Fruit fly (Drosophila melanogaster) whole organism, wandering third instar larva: Measurements from ENCODE around the gene CG7519.

Source experiments
- Abd-B ChIP-seq: fragments of >200 bp; optimal IDR thresholded peaks from 2 replicates; lab custom pipeline; 2017; ENCODE audit warnings: missing biosample characterization, missing genetic modification characterization
- CG9705 ChIP-seq: fragments of 200-800 bp; sonication (Bioruptor generic); optimal IDR thresholded peaks from 2 replicates; lab custom pipeline; 2018; ENCODE audit warnings: missing biosample characterization, mild to moderate bottlenecking, missing genetic modification characterization
- CrebA ChIP-seq: fragments of 200-800 bp; sonication (Bioruptor generic); optimal IDR thresholded peaks from 2 replicates; lab custom pipeline; 2016; ENCODE audit warnings: missing biosample characterization, mild to moderate bottlenecking, missing genetic modification characterization, borderline replicate concordance
- Dfd ChIP-seq: fragments of >200 bp; optimal IDR thresholded peaks from 2 replicates; lab custom pipeline; 2017; ENCODE audit warnings: missing biosample characterization, missing genetic modification characterization
- Dif ChIP-seq: fragments of 200-275, 200-300 bp; sonication (Bioruptor generic); optimal IDR thresholded peaks from 2 replicates; lab custom pipeline; 2018; ENCODE audit warnings: missing biosample characterization, missing genetic modification characterization; ENCODE audit not compliant: partially characterized antibody
- GATAd ChIP-seq: sonication (Bioruptor generic); optimal IDR thresholded peaks from 2 replicates; lab custom pipeline; 2016; ENCODE audit warnings: missing biosample characterization, missing genetic modification characterization
- HLH106 ChIP-seq: fragments of 200-800 bp; optimal IDR thresholded peaks from 3 replicates; lab custom pipeline; 2019; ENCODE audit warnings: missing biosample characterization, mild to moderate bottlenecking, missing genetic modification characterization, moderate library complexity
- Hnf4 ChIP-seq: fragments of 200-800 bp; sonication (Bioruptor generic); optimal IDR thresholded peaks from 2 replicates; lab custom pipeline; 2016; ENCODE audit warnings: missing biosample characterization, mild to moderate bottlenecking, missing genetic modification characterization
- Hr78 ChIP-seq: fragments of >200 bp; optimal IDR thresholded peaks from 2 replicates; lab custom pipeline; 2017; ENCODE audit warnings: missing biosample characterization, missing genetic modification characterization
- Hr83 ChIP-seq: fragments of 200-300 bp; sonication (Bioruptor generic); optimal IDR thresholded peaks from 2 replicates; lab custom pipeline; 2016; ENCODE audit warnings: missing biosample characterization, mild to moderate bottlenecking, missing genetic modification characterization, moderate library complexity; ENCODE audit not compliant: poor library complexity, severe bottlenecking
- Jra ChIP-seq: sonication (Bioruptor generic); optimal IDR thresholded peaks from 2 replicates; lab custom pipeline; 2016; ENCODE audit warnings: missing biosample characterization, missing genetic modification characterization
- Mio ChIP-seq: sonication (Bioruptor generic); optimal IDR thresholded peaks from 2 replicates; lab custom pipeline; 2016; ENCODE audit warnings: missing biosample characterization, missing genetic modification characterization
- Myc ChIP-seq: fragments of >200 bp; optimal IDR thresholded peaks from 2 replicates; lab custom pipeline; 2017
- N ChIP-seq: fragments of >200 bp; optimal IDR thresholded peaks from 2 replicates; lab custom pipeline; 2018; ENCODE audit warnings: missing biosample characterization, missing external identifiers, missing genetic modification characterization
- OdsH ChIP-seq: fragments of 200-800 bp; sonication (Bioruptor generic); optimal IDR thresholded peaks from 2 replicates; lab custom pipeline; 2016; ENCODE audit warnings: missing biosample characterization, mild to moderate bottlenecking, missing genetic modification characterization
- Rel ChIP-seq, 2 experiments: fragments of 200-800 bp; sonication (Bioruptor generic) in 1 of 2; optimal IDR thresholded peaks; 2 replicates in 1 of 2; 3 replicates in 1 of 2; lab custom pipeline; 2016 to 2019; ENCODE audit warnings: mild to moderate bottlenecking in 2 of 2, missing biosample characterization in 2 of 2, missing genetic modification characterization in 2 of 2, moderate library complexity in 1 of 2
- Sp1 ChIP-seq: fragments of 200-800 bp; sonication (Bioruptor generic); optimal IDR thresholded peaks from 3 replicates; lab custom pipeline; 2019; ENCODE audit warnings: missing biosample characterization, mild to moderate bottlenecking, missing genetic modification characterization, moderate library complexity
- Vsx2 ChIP-seq: fragments of 200-300, 225-300 bp; sonication (Bioruptor generic); optimal IDR thresholded peaks from 2 replicates; lab custom pipeline; 2018; ENCODE audit warnings: missing biosample characterization, missing genetic modification characterization; ENCODE audit not compliant: partially characterized antibody
- br ChIP-seq: fragments of 200-800 bp; sonication (Bioruptor generic); optimal IDR thresholded peaks from 2 replicates; lab custom pipeline; 2016; ENCODE audit warnings: missing biosample characterization, missing genetic modification characterization
- brk ChIP-seq: fragments of 200-800 bp; sonication (Bioruptor generic); optimal IDR thresholded peaks from 2 replicates; lab custom pipeline; 2016; ENCODE audit warnings: missing biosample characterization, mild to moderate bottlenecking, missing genetic modification characterization
- dl ChIP-seq, 2 experiments: fragments of 175-275, 200-275 bp in 1 of 2; fragments of 200-275 bp in 1 of 2; sonication (Bioruptor generic); optimal IDR thresholded peaks; lab custom pipeline; 2018; ENCODE audit warnings: mild to moderate bottlenecking in 2 of 2, missing biosample characterization in 2 of 2, missing genetic modification characterization in 2 of 2, moderate library complexity in 2 of 2; ENCODE audit not compliant: partially characterized antibody in 2 of 2, insufficient read depth in 1 of 2
- dsf ChIP-seq: sonication (Bioruptor generic); optimal IDR thresholded peaks from 2 replicates; lab custom pipeline; 2016; ENCODE audit warnings: missing biosample characterization, missing genetic modification characterization, borderline replicate concordance
- ey ChIP-seq: fragments of 200-800 bp; sonication (Bioruptor generic); optimal IDR thresholded peaks from 2 replicates; lab custom pipeline; 2016; ENCODE audit warnings: missing biosample characterization, missing genetic modification characterization
- foxo ChIP-seq, 2 experiments: fragments of 200-800 bp; sonication (Bioruptor generic); optimal IDR thresholded peaks; 2 replicates in 1 of 2; 3 replicates in 1 of 2; lab custom pipeline; 2016 to 2017; ENCODE audit warnings: missing biosample characterization in 2 of 2, missing genetic modification characterization in 2 of 2
- fru ChIP-seq: fragments of 200-800 bp; sonication (Bioruptor generic); optimal IDR thresholded peaks from 3 replicates; lab custom pipeline; 2016; ENCODE audit warnings: missing biosample characterization, mild to moderate bottlenecking, missing genetic modification characterization
- h ChIP-seq: fragments of 200-800 bp; sonication (Bioruptor generic); optimal IDR thresholded peaks from 3 replicates; lab custom pipeline; 2016; ENCODE audit warnings: missing biosample characterization, mild to moderate bottlenecking, missing genetic modification characterization
- jim ChIP-seq: fragments of 175-275, 200-325 bp; sonication (Bioruptor generic); optimal IDR thresholded peaks from 2 replicates; lab custom pipeline; 2016; ENCODE audit warnings: missing biosample characterization, mild to moderate bottlenecking, missing genetic modification characterization
- lola ChIP-seq: fragments of >200 bp; optimal IDR thresholded peaks from 2 replicates; lab custom pipeline; 2017; ENCODE audit warnings: missing biosample characterization, missing genetic modification characterization
- pan ChIP-seq: fragments of >200 bp; optimal IDR thresholded peaks from 2 replicates; lab custom pipeline; 2017
- psq ChIP-seq: fragments of 200-800 bp; sonication (Bioruptor generic); optimal IDR thresholded peaks from 3 replicates; lab custom pipeline; 2017; ENCODE audit warnings: missing biosample characterization, mild to moderate bottlenecking, missing genetic modification characterization, moderate library complexity
- rgr ChIP-seq: fragments of 200-800 bp; sonication (Bioruptor generic); optimal IDR thresholded peaks from 3 replicates; lab custom pipeline; 2016; ENCODE audit warnings: missing biosample characterization, mild to moderate bottlenecking, missing genetic modification characterization
- sage ChIP-seq: fragments of 200-800 bp; sonication (Bioruptor generic); optimal IDR thresholded peaks from 2 replicates; lab custom pipeline; 2016; ENCODE audit warnings: missing biosample characterization, mild to moderate bottlenecking, missing genetic modification characterization
- sv ChIP-seq: fragments of 200-800 bp; sonication (Bioruptor generic); optimal IDR thresholded peaks from 3 replicates; lab custom pipeline; 2016; ENCODE audit warnings: missing biosample characterization, missing genetic modification characterization
- tai ChIP-seq: sonication (Bioruptor generic); optimal IDR thresholded peaks from 2 replicates; lab custom pipeline; 2016; ENCODE audit warnings: missing biosample characterization, missing genetic modification characterization
- usp ChIP-seq: fragments of >200 bp; optimal IDR thresholded peaks from 2 replicates; lab custom pipeline; 2017; ENCODE audit warnings: missing biosample characterization, missing genetic modification characterization
- woc ChIP-seq: sonication (Bioruptor generic); optimal IDR thresholded peaks from 2 replicates; lab custom pipeline; 2016; ENCODE audit warnings: missing biosample characterization, mild to moderate bottlenecking, missing genetic modification characterization

Gene CG7519

DNA sequence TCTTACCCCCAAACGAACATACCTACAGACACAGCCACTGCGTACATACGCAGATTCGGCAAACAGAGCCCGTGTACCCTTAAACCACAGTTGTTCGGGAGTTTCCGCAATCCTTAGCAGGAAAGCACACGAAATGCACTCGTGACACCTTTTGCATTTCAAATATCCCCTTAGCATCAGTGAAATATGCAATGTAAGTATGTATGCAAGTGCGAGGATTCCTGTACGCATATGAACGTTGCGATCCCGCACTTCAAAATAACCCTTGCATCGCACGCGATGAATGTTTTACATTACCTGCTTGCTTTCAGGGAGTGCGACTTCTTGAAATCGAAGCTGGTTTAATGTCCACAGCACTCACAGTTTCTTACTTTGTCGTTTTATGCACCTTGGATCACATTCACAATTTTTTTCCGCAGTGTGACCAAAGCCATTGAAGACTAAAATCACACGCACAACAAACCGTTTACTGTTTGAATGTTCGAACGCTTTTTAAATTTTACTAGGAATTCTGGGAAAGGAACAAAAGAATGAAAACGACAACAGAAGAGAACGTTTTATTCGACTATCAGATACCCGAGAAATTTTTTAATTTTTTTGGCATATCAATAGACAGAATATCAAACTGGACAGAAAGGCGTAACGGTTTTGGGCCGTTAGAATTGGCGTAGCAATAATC is 40.5 kb downstream of the CG7519 start, which contains the start of gene Mkrn1:
Mkrn1 (minus strand) TSS at position 444 of the 679 bp plus-strand sequence.
- TF ChIP-seq Hr83 (GFP tag; lab: Kevin White, UChicago) (no peak), Rel (GFP tag; optimal IDR thresholded peaks at IDR 0.05; lab: Kevin White, UChicago) (no peak), Rel (tag; optimal IDR thresholded peaks at IDR 0.05; lab: Kevin White, UChicago) (peak; percentile 41)

- no peak for TF ChIP-seq rgr (GFP tag; lab: Kevin White, UChicago)
- no peak for TF ChIP-seq ey (GFP tag; lab: Kevin White, UChicago)
- no peak for TF ChIP-seq usp (GFP tag; lab: Kevin White, UChicago)
- TF ChIP-seq lola (GFP tag; lab: Kevin White, UChicago): no peak
- TF ChIP-seq Rel (GFP tag; optimal IDR thresholded peaks at IDR 0.05; lab: Kevin White, UChicago): no peak
- no peak for TF ChIP-seq Rel (tag; optimal IDR thresholded peaks at IDR 0.05; lab: Kevin White, UChicago)
- no peak for TF ChIP-seq pan (lab: Kevin White, UChicago)
- no peak for TF ChIP-seq CrebA
- no peak for TF ChIP-seq GATAd (GFP tag; lab: Kevin White, UChicago)
- no peak for TF ChIP-seq Myc (lab: Kevin White, UChicago)
- no peak for TF ChIP-seq Hr78 (GFP tag; lab: Kevin White, UChicago)
- TF ChIP-seq psq (GFP tag; lab: Kevin White, UChicago): no peak
- TF ChIP-seq Mio (GFP tag; lab: Kevin White, UChicago): no peak
- no peak for TF ChIP-seq fru (GFP tag; lab: Kevin White, UChicago)
- no peak for TF ChIP-seq Hnf4 (GFP tag; lab: Kevin White, UChicago)
Observed at dm6 chr3L:21534360-21534759, 41.5 kb downstream of the CG7519 start, which contains the start of gene ppk5. ppk5 (plus strand) TSS chr3L:21534660.

- TF ChIP-seq GATAd (GFP tag; lab: Kevin White, UChicago): no peak
- no peak for TF ChIP-seq Myc (lab: Kevin White, UChicago)
- TF ChIP-seq lola (GFP tag; lab: Kevin White, UChicago): no peak
- no peak for TF ChIP-seq Sp1
- TF ChIP-seq Rel (GFP tag; optimal IDR thresholded peaks at IDR 0.05; lab: Kevin White, UChicago): no peak
- peak; percentile 73 for TF ChIP-seq Rel (tag; optimal IDR thresholded peaks at IDR 0.05; lab: Kevin White, UChicago)
- TF ChIP-seq ey (GFP tag; lab: Kevin White, UChicago): peak; percentile 2
- no peak for TF ChIP-seq HLH106 (tag; lab: Kevin White, UChicago)
- no peak for TF ChIP-seq brk (GFP tag; lab: Kevin White, UChicago)
- TF ChIP-seq jim (GFP tag; lab: Kevin White, UChicago): no peak
- no peak for TF ChIP-seq CG9705
- no peak for TF ChIP-seq psq (GFP tag; lab: Kevin White, UChicago)
- TF ChIP-seq foxo (GFP tag; optimal IDR thresholded peaks at IDR 0.05; lab: Kevin White, UChicago): no peak
- TF ChIP-seq sage (GFP tag; lab: Kevin White, UChicago): no peak
- no peak for TF ChIP-seq dl (GFP tag; optimal IDR thresholded peaks at IDR 0.05; lab: Kevin White, UChicago; ENCODE audit: insufficient read depth in 1 of 2, partially characterized antibody in 2 of 2)
- peak; percentile 57 for TF ChIP-seq Hnf4 (GFP tag; lab: Kevin White, UChicago)
- TF ChIP-seq fru (GFP tag; lab: Kevin White, UChicago): no peak
- TF ChIP-seq Dif: no peak
- TF ChIP-seq Hr83 (GFP tag; lab: Kevin White, UChicago): peak; percentile 61
- peak; percentile 31 for TF ChIP-seq Jra (GFP tag; lab: Kevin White, UChicago)
- TF ChIP-seq br (GFP tag; lab: Kevin White, UChicago): no peak
- no peak for TF ChIP-seq pan (lab: Kevin White, UChicago)
- TF ChIP-seq CrebA: no peak
- TF ChIP-seq dsf (GFP tag; lab: Kevin White, UChicago): no peak
- TF ChIP-seq tai (GFP tag; lab: Kevin White, UChicago): peak; percentile 75
- no peak for TF ChIP-seq sv (GFP tag; lab: Kevin White, UChicago)
- no peak for TF ChIP-seq Hr78 (GFP tag; lab: Kevin White, UChicago)
- TF ChIP-seq rgr (GFP tag; lab: Kevin White, UChicago): no peak
- no peak for TF ChIP-seq h (GFP tag; lab: Kevin White, UChicago)
- no peak for TF ChIP-seq N (GFP tag; lab: Kevin White, UChicago)
- TF ChIP-seq Dfd (GFP tag; lab: Kevin White, UChicago): no peak
- no peak for TF ChIP-seq OdsH (GFP tag; lab: Kevin White, UChicago)
- TF ChIP-seq usp (GFP tag; lab: Kevin White, UChicago): no peak
- TF ChIP-seq Vsx2 (GFP tag; lab: Kevin White, UChicago): no peak
- TF ChIP-seq Mio (GFP tag; lab: Kevin White, UChicago): no peak
- no peak for TF ChIP-seq Abd-B (GFP tag; lab: Kevin White, UChicago)
- TF ChIP-seq woc: no peak
Observed at dm6 chr3L:21536857-21537256, 44.0 kb downstream of the CG7519 start, which contains the start of gene Rpn10. Rpn10 (plus strand) TSS chr3L:21537000.
